4 fruit fly cellular contexts compared by ENCODE assay signal in genomic region chrX:1623163-1623562, dm6.
TF ChIP-seq lines count a peak whose summit lies in the region.

No protein-coding gene starts in this region.

- TF ChIP-seq CTCF in whole organism, embryonic (GFP tag; optimal IDR thresholded peaks at IDR 0.05; lab: Kevin White, UChicago): no peak

TF ChIP-seq in whole organism, embryonic, 481 proteins besides CTCF, POLR2A, EP300 and RAD21:
- TF ChIP-seq CG16779 (GFP tag; IDR thresholded peaks at IDR 0.05; lab: Robert Waterston, UW) (no peak), Trl (optimal IDR thresholded peaks at IDR 0.05; lab: Kevin White, UChicago) (peak in 1 of 2 experiments; percentile 36), Trl (GFP tag; optimal IDR thresholded peaks at IDR 0.05; lab: Kevin White, UChicago) (no peak), Sin3A (optimal IDR thresholded peaks at IDR 0.05; lab: Kevin White, UChicago) (no peak), CG1832 (GFP tag; optimal IDR thresholded peaks at IDR 0.05; lab: Kevin White, UChicago) (peak; percentile 19), dmrt99B (tag; optimal IDR thresholded peaks at IDR 0.05; lab: Kevin White, UChicago) (no peak), gfzf (GFP tag; optimal IDR thresholded peaks at IDR 0.05; lab: Kevin White, UChicago) (no peak)

TF ChIP-seq in whole organism, prepupa, 60 proteins besides CTCF, POLR2A, EP300 and RAD21:
- TF ChIP-seq Sox14 (GFP tag; optimal IDR thresholded peaks at IDR 0.05; lab: Kevin White, UChicago): no peak
- peak; percentile 3 for TF ChIP-seq net (GFP tag; optimal IDR thresholded peaks at IDR 0.05; lab: Kevin White, UChicago)
- peak; percentile 36 for TF ChIP-seq CG6854 (GFP tag; optimal IDR thresholded peaks at IDR 0.05; lab: Kevin White, UChicago)
- peak; percentile 3 for TF ChIP-seq Lpt (GFP tag; optimal IDR thresholded peaks at IDR 0.05; lab: Kevin White, UChicago)
- no peak for TF ChIP-seq Sox102F (GFP tag; optimal IDR thresholded peaks at IDR 0.05; lab: Kevin White, UChicago)
- no peak for TF ChIP-seq CG3032 (tag; optimal IDR thresholded peaks at IDR 0.05; lab: Kevin White, UChicago)
- TF ChIP-seq Blimp-1 (GFP tag; optimal IDR thresholded peaks at IDR 0.05; lab: Kevin White, UChicago): peak; percentile 73
- peak; percentile 30 for TF ChIP-seq svp (GFP tag; lab: Kevin White, UChicago)
- peak; percentile 16 for TF ChIP-seq vri (GFP tag; optimal IDR thresholded peaks at IDR 0.05; lab: Kevin White, UChicago)
- peak; percentile 51 for TF ChIP-seq Eip78C (GFP tag; lab: Kevin White, UChicago)

TF ChIP-seq in whole organism, pupa, 21 proteins besides CTCF, POLR2A, EP300 and RAD21:
- peak; percentile 27 for TF ChIP-seq EcR (GFP tag; optimal IDR thresholded peaks at IDR 0.05; lab: Kevin White, UChicago)
- TF ChIP-seq Pif1A (GFP tag; optimal IDR thresholded peaks at IDR 0.05; lab: Kevin White, UChicago): no peak
- TF ChIP-seq CG17806 (tag; optimal IDR thresholded peaks at IDR 0.05; lab: Kevin White, UChicago): no peak
- no peak for TF ChIP-seq D1 (tag; optimal IDR thresholded peaks at IDR 0.05; lab: Kevin White, UChicago)

TF ChIP-seq in whole organism, wandering third instar larva, 38 proteins besides CTCF, POLR2A, EP300 and RAD21:
- TF ChIP-seq OdsH (GFP tag; optimal IDR thresholded peaks at IDR 0.05; lab: Kevin White, UChicago) (no peak), sv (GFP tag; optimal IDR thresholded peaks at IDR 0.05; lab: Kevin White, UChicago) (no peak), GATAd (GFP tag; optimal IDR thresholded peaks at IDR 0.05; lab: Kevin White, UChicago) (no peak), CG9705 (GFP tag; optimal IDR thresholded peaks at IDR 0.05; lab: Kevin White, UChicago) (no peak), foxo (GFP tag; optimal IDR thresholded peaks at IDR 0.05; lab: Kevin White, UChicago) (peak in 1 of 2 experiments; percentile 27), jim (GFP tag; optimal IDR thresholded peaks at IDR 0.05; lab: Kevin White, UChicago) (no peak), tai (GFP tag; optimal IDR thresholded peaks at IDR 0.05; lab: Kevin White, UChicago) (no peak), dsf (GFP tag; optimal IDR thresholded peaks at IDR 0.05; lab: Kevin White, UChicago; ENCODE audit: borderline replicate concordance) (no peak), br (GFP tag; optimal IDR thresholded peaks at IDR 0.05; lab: Kevin White, UChicago) (no peak), Mio (GFP tag; optimal IDR thresholded peaks at IDR 0.05; lab: Kevin White, UChicago) (no peak), pan (optimal IDR thresholded peaks at IDR 0.05; lab: Kevin White, UChicago) (no peak), Vsx2 (GFP tag; optimal IDR thresholded peaks at IDR 0.05; lab: Kevin White, UChicago; ENCODE audit: partially characterized antibody) (no peak), Dfd (GFP tag; optimal IDR thresholded peaks at IDR 0.05; lab: Kevin White, UChicago) (no peak), lola (GFP tag; optimal IDR thresholded peaks at IDR 0.05; lab: Kevin White, UChicago) (no peak), CrebA (GFP tag; optimal IDR thresholded peaks at IDR 0.05; lab: Kevin White, UChicago; ENCODE audit: borderline replicate concordance) (no peak), CG32264 (GFP tag; optimal IDR thresholded peaks at IDR 0.05; lab: Kevin White, UChicago) (no peak), sage (GFP tag; optimal IDR thresholded peaks at IDR 0.05; lab: Kevin White, UChicago) (no peak), HLH106 (tag; optimal IDR thresholded peaks at IDR 0.05; lab: Kevin White, UChicago) (no peak), Hr83 (GFP tag; optimal IDR thresholded peaks at IDR 0.05; lab: Kevin White, UChicago; ENCODE audit: poor library complexity, severe bottlenecking) (no peak), usp (GFP tag; optimal IDR thresholded peaks at IDR 0.05; lab: Kevin White, UChicago) (no peak), rgr (GFP tag; optimal IDR thresholded peaks at IDR 0.05; lab: Kevin White, UChicago) (peak; percentile 30), brk (GFP tag; optimal IDR thresholded peaks at IDR 0.05; lab: Kevin White, UChicago) (peak; percentile 1), fru (GFP tag; optimal IDR thresholded peaks at IDR 0.05; lab: Kevin White, UChicago) (no peak), Abd-B (GFP tag; optimal IDR thresholded peaks at IDR 0.05; lab: Kevin White, UChicago) (no peak), Sp1 (GFP tag; optimal IDR thresholded peaks at IDR 0.05; lab: Kevin White, UChicago) (no peak), Jra (GFP tag; optimal IDR thresholded peaks at IDR 0.05; lab: Kevin White, UChicago) (no peak), Hnf4 (GFP tag; optimal IDR thresholded peaks at IDR 0.05; lab: Kevin White, UChicago) (no peak), dmrt93B (GFP tag; optimal IDR thresholded peaks at IDR 0.05; lab: Kevin White, UChicago) (no peak), woc (GFP tag; optimal IDR thresholded peaks at IDR 0.05; lab: Kevin White, UChicago) (no peak), ey (GFP tag; optimal IDR thresholded peaks at IDR 0.05; lab: Kevin White, UChicago) (no peak), N (GFP tag; optimal IDR thresholded peaks at IDR 0.05; lab: Kevin White, UChicago) (no peak), Dif (GFP tag; optimal IDR thresholded peaks at IDR 0.05; lab: Kevin White, UChicago; ENCODE audit: partially characterized antibody) (peak; percentile 67), psq (GFP tag; optimal IDR thresholded peaks at IDR 0.05; lab: Kevin White, UChicago) (peak; percentile 61), Hr78 (GFP tag; optimal IDR thresholded peaks at IDR 0.05; lab: Kevin White, UChicago) (no peak), dl (GFP tag; optimal IDR thresholded peaks at IDR 0.05; lab: Kevin White, UChicago; ENCODE audit: insufficient read depth in 1 of 2, partially characterized antibody in 2 of 2) (peak in 1 of 2 experiments; percentile 22), Myc (optimal IDR thresholded peaks at IDR 0.05; lab: Kevin White, UChicago) (no peak), h (GFP tag; optimal IDR thresholded peaks at IDR 0.05; lab: Kevin White, UChicago) (no peak), Rel (GFP tag; optimal IDR thresholded peaks at IDR 0.05; lab: Kevin White, UChicago) (no peak), Rel (tag; optimal IDR thresholded peaks at IDR 0.05; lab: Kevin White, UChicago) (peak; percentile 57)

Comparison
In these comparisons a context has a peak if more than half of its experiments do, and no peak if none do; other contexts are left out.
1. Of the 7 proteins assayed by ChIP-seq in both whole organism, embryonic and whole organism, prepupa: peak only in whole organism, embryonic: none; only in whole organism, prepupa: Blimp-1, CG6854 and Lpt; in both: none; in neither: 4.